Fruit fly (Drosophila melanogaster) whole organism, pupa: ENCODE data around the gene Tengl1.

Experiments
- CG10348 ChIP-seq: fragments of 200-800 bp; sonication (Bioruptor generic); IDR thresholded peaks from 2 replicates; pipeline ENCODE4 v1.3.6; 2022; ENCODE audit warnings: missing biosample characterization, missing genetic modification characterization
- CG12605 ChIP-seq: fragments of 200-800 bp; sonication (Bioruptor generic); IDR thresholded peaks from 2 replicates; pipeline ENCODE4 v1.3.6; 2022; ENCODE audit warnings: missing biosample characterization, missing genetic modification characterization
- CG13204 ChIP-seq: fragments of 200-800 bp; sonication (Bioruptor generic); optimal IDR thresholded peaks from 2 replicates; lab custom pipeline; 2018; ENCODE audit warnings: missing biosample characterization, mild to moderate bottlenecking, missing genetic modification characterization, moderate library complexity
- CG14655 ChIP-seq: fragments of 200-800 bp; sonication (Bioruptor generic); optimal IDR thresholded peaks from 3 replicates; lab custom pipeline; 2017; ENCODE audit warnings: mild to moderate bottlenecking, missing biosample characterization, missing genetic modification reagents, missing genetic modification characterization
- CG15710 ChIP-seq: fragments of 200-800 bp; sonication (Bioruptor generic); optimal IDR thresholded peaks from 2 replicates; lab custom pipeline; 2018; ENCODE audit warnings: missing biosample characterization, mild to moderate bottlenecking, missing genetic modification characterization, moderate library complexity
- CG17806 ChIP-seq: fragments of 200-800 bp; sonication (Bioruptor generic); optimal IDR thresholded peaks from 2 replicates; lab custom pipeline; 2018; ENCODE audit warnings: missing biosample characterization, mild to moderate bottlenecking, missing genetic modification characterization, moderate library complexity
- CG32121 ChIP-seq: fragments of 200-800 bp; sonication (Bioruptor generic); IDR thresholded peaks from 2 replicates; pipeline ENCODE4 v1.3.6; 2022; ENCODE audit warnings: missing biosample characterization, missing genetic modification characterization
- CG34367 ChIP-seq: fragments of 200-800 bp; sonication (Bioruptor generic); optimal IDR thresholded peaks from 2 replicates; lab custom pipeline; 2018; ENCODE audit warnings: missing biosample characterization, mild to moderate bottlenecking, missing genetic modification characterization
- CG4496 ChIP-seq: fragments of 200-800 bp; sonication (Bioruptor generic); IDR thresholded peaks from 3 replicates; pipeline ENCODE4 v1.3.6; 2022; ENCODE audit warnings: missing biosample characterization, missing genetic modification characterization
- CG8159 ChIP-seq: fragments of 200-800 bp; sonication (Bioruptor generic); optimal IDR thresholded peaks from 3 replicates; lab custom pipeline; 2018; ENCODE audit warnings: missing biosample characterization, mild to moderate bottlenecking, missing genetic modification characterization, moderate library complexity
- CG8301 ChIP-seq: fragments of 200-800 bp; sonication (Bioruptor generic); optimal IDR thresholded peaks from 2 replicates; lab custom pipeline; 2018; ENCODE audit warnings: missing biosample characterization, mild to moderate bottlenecking, missing genetic modification characterization
- CG9948 ChIP-seq: fragments of 200-800 bp; sonication (Bioruptor generic); optimal IDR thresholded peaks from 2 replicates; lab custom pipeline; 2018; ENCODE audit warnings: missing biosample characterization, mild to moderate bottlenecking, missing genetic modification characterization, moderate library complexity
- D1 ChIP-seq: fragments of 200-800 bp; sonication (Bioruptor generic); optimal IDR thresholded peaks from 2 replicates; lab custom pipeline; 2018; ENCODE audit warnings: missing biosample characterization, mild to moderate bottlenecking, missing genetic modification characterization, moderate library complexity
- EcR ChIP-seq: fragments of 200-800 bp; sonication (Bioruptor generic); optimal IDR thresholded peaks from 3 replicates; lab custom pipeline; 2019; ENCODE audit warnings: missing biosample characterization, missing genetic modification characterization, mild to moderate bottlenecking, moderate library complexity, missing genetic modification reagents
- Ets98B ChIP-seq: fragments of 200-800 bp; sonication (Bioruptor generic); IDR thresholded peaks from 2 replicates; pipeline ENCODE4 v1.3.6; 2022; ENCODE audit warnings: missing biosample characterization, missing genetic modification characterization
- Pif1A ChIP-seq: fragments of 200-800 bp; sonication (Bioruptor generic); optimal IDR thresholded peaks from 3 replicates; lab custom pipeline; 2016; ENCODE audit warnings: missing biosample characterization, missing genetic modification characterization
- Pif1B ChIP-seq: fragments of 200-800 bp; sonication (Bioruptor generic); optimal IDR thresholded peaks from 3 replicates; lab custom pipeline; 2016; ENCODE audit warnings: missing biosample characterization, missing genetic modification characterization
- Snoo ChIP-seq: fragments of 200-800 bp; sonication (Bioruptor generic); optimal IDR thresholded peaks from 3 replicates; lab custom pipeline; 2017; ENCODE audit warnings: missing biosample characterization, mild to moderate bottlenecking, missing genetic modification characterization, inconsistent platforms
- fd96Ca ChIP-seq: fragments of 200-800 bp; sonication (Bioruptor generic); IDR thresholded peaks from 3 replicates; pipeline ENCODE4 v1.3.6; 2022; ENCODE audit warnings: missing biosample characterization, missing genetic modification characterization
- gl ChIP-seq: fragments of 200-800 bp; sonication (Bioruptor generic); optimal IDR thresholded peaks from 2 replicates; lab custom pipeline; 2018; ENCODE audit warnings: missing biosample characterization, mild to moderate bottlenecking, missing genetic modification characterization
- rn ChIP-seq: fragments of 200-800 bp; sonication (Bioruptor generic); IDR thresholded peaks from 2 replicates; pipeline ENCODE4 v1.3.6; 2022; ENCODE audit warnings: missing biosample characterization, missing genetic modification characterization

Gene Tengl1

DNA sequence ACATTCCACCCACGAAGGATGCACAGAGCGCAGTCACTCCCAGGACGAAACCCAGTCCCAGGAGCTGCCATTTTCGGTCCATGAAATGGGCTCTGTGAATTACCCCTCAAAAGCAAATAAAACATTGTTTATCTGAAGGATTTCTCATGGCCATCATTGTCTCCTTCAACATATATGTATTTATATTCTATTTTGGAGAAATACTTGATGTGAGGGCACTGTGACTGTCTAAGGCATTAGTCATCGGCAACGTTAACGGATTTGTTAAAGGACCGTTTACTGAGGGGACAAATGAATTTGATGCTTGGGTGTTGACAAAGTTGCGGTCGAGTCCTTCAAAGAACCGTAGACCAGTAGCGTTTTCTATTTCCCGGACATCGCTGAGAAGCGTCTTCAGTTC is 1.1 kb downstream of the Tengl1 start, which contains the start of gene Tengl2:
Gene Tengl2, minus strand, starts transcription at position 101 of the 400 bp plus-strand sequence.
- no peak for TF ChIP-seq CG12605 (GFP tag; lab: Robert Waterston, UW)
- TF ChIP-seq CG34367 (tag; lab: Kevin White, UChicago) = no peak
- TF ChIP-seq CG9948 (tag; lab: Kevin White, UChicago) = no peak
- TF ChIP-seq Pif1B (GFP tag; lab: Kevin White, UChicago) = no peak
- no peak for TF ChIP-seq CG32121 (GFP tag; lab: Robert Waterston, UW)
- TF ChIP-seq Snoo (tag; lab: Kevin White, UChicago) = no peak
- TF ChIP-seq CG13204 (GFP tag; lab: Kevin White, UChicago) = no peak
- no peak for TF ChIP-seq gl (tag; lab: Kevin White, UChicago)
- TF ChIP-seq CG8159 (tag; lab: Kevin White, UChicago) = no peak
- no peak for TF ChIP-seq CG17806 (tag; lab: Kevin White, UChicago)
- no peak for TF ChIP-seq CG14655 (GFP tag; lab: Kevin White, UChicago)
- no peak for TF ChIP-seq CG15710 (tag; lab: Kevin White, UChicago)
- no peak for TF ChIP-seq CG8301 (tag; lab: Kevin White, UChicago)
- TF ChIP-seq CG4496 (GFP tag; lab: Robert Waterston, UW) = no peak
- TF ChIP-seq CG10348 (GFP tag; lab: Robert Waterston, UW) = no peak
- TF ChIP-seq Ets98B (GFP tag; lab: Robert Waterston, UW) = no peak
- TF ChIP-seq D1 (tag; lab: Kevin White, UChicago) = no peak

- TF ChIP-seq CG14655 (GFP tag; lab: Kevin White, UChicago) (no peak), CG8159 (tag; lab: Kevin White, UChicago) (no peak), EcR (GFP tag; lab: Kevin White, UChicago) (no peak), CG13204 (GFP tag; lab: Kevin White, UChicago) (no peak), CG17806 (tag; lab: Kevin White, UChicago) (no peak), gl (tag; lab: Kevin White, UChicago) (no peak), CG9948 (tag; lab: Kevin White, UChicago) (no peak), CG4496 (GFP tag; lab: Robert Waterston, UW) (no peak), Pif1B (GFP tag; lab: Kevin White, UChicago) (no peak), fd96Ca (GFP tag; lab: Robert Waterston, UW) (no peak), CG12605 (GFP tag; lab: Robert Waterston, UW) (no peak), Pif1A (GFP tag; lab: Kevin White, UChicago) (no peak), CG34367 (tag; lab: Kevin White, UChicago) (no peak), Snoo (tag; lab: Kevin White, UChicago) (no peak), Ets98B (GFP tag; lab: Robert Waterston, UW) (no peak), CG8301 (tag; lab: Kevin White, UChicago) (no peak), CG10348 (GFP tag; lab: Robert Waterston, UW) (no peak)
Observed at dm6 chr2L:2238151-2238550, 2.2 kb downstream of the Tengl1 start, which contains the start of gene Tengl3. Tengl3 (minus strand) TSS chr2L:2238251.

- peak; percentile 36 for TF ChIP-seq EcR (GFP tag; lab: Kevin White, UChicago)
- no peak for TF ChIP-seq Pif1A (GFP tag; lab: Kevin White, UChicago)
- no peak for TF ChIP-seq CG14655 (GFP tag; lab: Kevin White, UChicago)
- no peak for TF ChIP-seq rn (GFP tag; lab: Robert Waterston, UW)
Observed at dm6 chr2L:2236722-2237121, 3.7 kb downstream of the Tengl1 start, which contains the start of gene Sec24CD. Sec24CD (minus strand) TSS chr2L:2236844.

- TF ChIP-seq Ets98B (GFP tag; lab: Robert Waterston, UW) (peak; percentile 42), fd96Ca (GFP tag; lab: Robert Waterston, UW) (0 out of 3 replicates have a peak, but pooled peaks have one; percentile 33), CG8301 (tag; lab: Kevin White, UChicago) (no peak)
Observed at dm6 chr2L:2228179-2228849, 12.1 kb downstream of the Tengl1 start.

dm6 chr2L:2227316-2227715 is 13.1 kb downstream of the Tengl1 start:
- TF ChIP-seq CG34367 (tag; lab: Kevin White, UChicago) = peak; percentile 60
- peak; percentile 69 for TF ChIP-seq CG8301 (tag; lab: Kevin White, UChicago)
- peak; percentile 68 for TF ChIP-seq CG15710 (tag; lab: Kevin White, UChicago)
- TF ChIP-seq Pif1A (GFP tag; lab: Kevin White, UChicago) = peak; percentile 85
- TF ChIP-seq CG12605 (GFP tag; lab: Robert Waterston, UW) = peak; percentile 84
- no peak for TF ChIP-seq gl (tag; lab: Kevin White, UChicago)
- TF ChIP-seq CG17806 (tag; lab: Kevin White, UChicago) = peak; percentile 72
- peak; percentile 76 for TF ChIP-seq CG14655 (GFP tag; lab: Kevin White, UChicago)
- TF ChIP-seq EcR (GFP tag; lab: Kevin White, UChicago) = no peak
- peak; percentile 82 for TF ChIP-seq CG32121 (GFP tag; lab: Robert Waterston, UW)
- TF ChIP-seq rn (GFP tag; lab: Robert Waterston, UW) = no peak
- TF ChIP-seq CG8159 (tag; lab: Kevin White, UChicago) = peak; percentile 62
- peak; percentile 74 for TF ChIP-seq Snoo (tag; lab: Kevin White, UChicago)
- peak; percentile 54; the same call in 1 of the 2 replicates for TF ChIP-seq CG10348 (GFP tag; lab: Robert Waterston, UW)
- peak; percentile 86 for TF ChIP-seq fd96Ca (GFP tag; lab: Robert Waterston, UW)
- peak; percentile 83 for TF ChIP-seq Ets98B (GFP tag; lab: Robert Waterston, UW)
- TF ChIP-seq CG9948 (tag; lab: Kevin White, UChicago) = peak; percentile 59
- TF ChIP-seq CG13204 (GFP tag; lab: Kevin White, UChicago) = no peak
- peak; percentile 76 for TF ChIP-seq Pif1B (GFP tag; lab: Kevin White, UChicago)
- TF ChIP-seq CG4496 (GFP tag; lab: Robert Waterston, UW) = peak; percentile 87
- no peak for TF ChIP-seq D1 (tag; lab: Kevin White, UChicago)
